Fruit fly (Drosophila melanogaster) whole organism, embryonic: ENCODE results near the gene CG11374.

Experiments used
- ATbp ChIP-seq: fragments of 200-800 bp; sonication (Bioruptor generic); optimal IDR thresholded peaks from 2 replicates; lab custom pipeline; 2017; ENCODE audit warnings: missing biosample characterization, mild to moderate bottlenecking, missing genetic modification characterization, missing genetic modification reagents
- Bdp1 ChIP-seq: fragments of 200-800 bp; sonication (Bioruptor generic); optimal IDR thresholded peaks from 3 replicates; lab custom pipeline; 2016; ENCODE audit warnings: missing biosample characterization, missing genetic modification characterization
- Bgb ChIP-seq: fragments of 200-800 bp; sonication (Bioruptor generic); IDR thresholded peaks from 2 replicates; pipeline ENCODE4 v1.3.6; 2022; ENCODE audit warnings: missing biosample characterization, missing genetic modification characterization; ENCODE audit not compliant: partially characterized antibody
- CG10543 ChIP-seq: fragments of 200-800 bp; sonication (Bioruptor generic); optimal IDR thresholded peaks from 3 replicates; lab custom pipeline; 2017; ENCODE audit warnings: missing biosample characterization, mild to moderate bottlenecking, missing genetic modification characterization, moderate library complexity
- CG11723 ChIP-seq: fragments of 200-800 bp; sonication (Bioruptor generic); optimal IDR thresholded peaks from 2 replicates; lab custom pipeline; 2017; ENCODE audit warnings: missing biosample characterization, mild to moderate bottlenecking, missing genetic modification characterization
- CG1233 ChIP-seq: fragments of 200-800 bp; sonication (Bioruptor generic); optimal IDR thresholded peaks from 4 replicates; lab custom pipeline; 2018; ENCODE audit warnings: missing biosample characterization, mild to moderate bottlenecking, missing genetic modification characterization
- CG2199 ChIP-seq: fragments of 200-800 bp; sonication (Bioruptor generic); IDR thresholded peaks from 3 replicates; pipeline ENCODE4 v1.3.6; 2022; ENCODE audit warnings: missing biosample characterization, missing genetic modification characterization
- CG30431 ChIP-seq: fragments of 200-800 bp; sonication (Bioruptor generic); optimal IDR thresholded peaks from 2 replicates; lab custom pipeline; 2017; ENCODE audit warnings: missing biosample characterization, missing genetic modification characterization
- CG31441 ChIP-seq: fragments of 200-800 bp; sonication (Bioruptor generic); IDR thresholded peaks from 2 replicates; pipeline ENCODE4 v1.3.6; 2022; ENCODE audit warnings: missing biosample characterization, missing genetic modification characterization
- CG34224 ChIP-seq: fragments of 200-800 bp; sonication (Bioruptor generic); IDR thresholded peaks from 3 replicates; pipeline ENCODE4 v1.3.6; 2022; ENCODE audit warnings: missing biosample characterization, missing genetic modification characterization; ENCODE audit not compliant: partially characterized antibody
- CG4707 ChIP-seq: fragments of 200-800 bp; sonication (Bioruptor generic); optimal IDR thresholded peaks from 2 replicates; lab custom pipeline; 2018; ENCODE audit warnings: missing biosample characterization, mild to moderate bottlenecking, missing genetic modification characterization, moderate library complexity
- CG4730 ChIP-seq: fragments of 200-800 bp; sonication (Bioruptor generic); IDR thresholded peaks from 2 replicates; pipeline ENCODE4 v1.3.6; 2022; ENCODE audit warnings: missing biosample characterization, missing genetic modification characterization
- CG7357 ChIP-seq: fragments of 200-800 bp; sonication (Bioruptor generic); IDR thresholded peaks from 3 replicates; pipeline ENCODE4 v1.3.6; 2022; ENCODE audit warnings: missing biosample characterization, missing genetic modification characterization
- CG7987 ChIP-seq: fragments of 200-800 bp; sonication (Bioruptor generic); optimal IDR thresholded peaks from 2 replicates; lab custom pipeline; 2018; ENCODE audit warnings: missing biosample characterization, mild to moderate bottlenecking, missing genetic modification characterization, moderate library complexity
- CG9932 ChIP-seq: fragments of 200-800 bp; sonication (Bioruptor generic); IDR thresholded peaks from 2 replicates; pipeline ENCODE4 v1.3.6; 2022; ENCODE audit warnings: missing biosample characterization, missing genetic modification characterization
- Dip3 ChIP-seq: fragments of 200-800 bp; sonication (Bioruptor generic); optimal IDR thresholded peaks from 3 replicates; lab custom pipeline; 2016; ENCODE audit warnings: missing biosample characterization, missing genetic modification characterization
- Drgx ChIP-seq: fragments of 200-800 bp; sonication (Bioruptor generic); IDR thresholded peaks from 2 replicates; pipeline ENCODE4 v1.3.6; 2022; ENCODE audit warnings: missing biosample characterization, missing genetic modification characterization
- E2f2 ChIP-seq: fragments of 200-800 bp; sonication (Bioruptor generic); IDR thresholded peaks from 2 replicates; pipeline ENCODE4 v1.3.6; 2022; ENCODE audit warnings: missing biosample characterization, missing genetic modification characterization
- Ets65A ChIP-seq: fragments of 200-800 bp; sonication (Bioruptor generic); peaks from one replicate; lab custom pipeline; 2016; ENCODE audit warnings: missing biosample characterization, missing genetic modification characterization
- Gug ChIP-seq: fragments of 200-800 bp; sonication (Bioruptor generic); IDR thresholded peaks from 4 replicates; pipeline ENCODE4 v1.3.6; 2022; ENCODE audit warnings: missing biosample characterization, missing genetic modification characterization
- HLH3B ChIP-seq: fragments of 200-800 bp; sonication (Bioruptor generic); IDR thresholded peaks from 2 replicates; pipeline ENCODE4 v1.3.6; 2022; ENCODE audit warnings: missing biosample characterization, missing genetic modification characterization
- Hmr ChIP-seq: fragments of 200-800 bp; sonication (Bioruptor generic); optimal IDR thresholded peaks from 3 replicates; lab custom pipeline; 2017; ENCODE audit warnings: mild to moderate bottlenecking, missing biosample characterization, missing genetic modification reagents, missing genetic modification characterization
- Hr78 ChIP-seq, 2 experiments: fragments of 200-800 bp in 1 of 2; fragments of >200 bp in 1 of 2; sonication (Bioruptor generic) in 1 of 2; optimal IDR thresholded peaks; 2 replicates each; lab custom pipeline; 2017 to 2019; ENCODE audit warnings: missing biosample characterization in 2 of 2, missing genetic modification characterization in 2 of 2, mild to moderate bottlenecking in 1 of 2, moderate library complexity in 1 of 2
- Lim3 ChIP-seq: fragments of 200-800 bp; sonication (Bioruptor generic); IDR thresholded peaks from 2 replicates; pipeline ENCODE4 v1.3.6; 2022; ENCODE audit warnings: missing biosample characterization, missing genetic modification characterization
- MESR4 ChIP-seq: fragments of 200-800 bp; sonication (Bioruptor generic); optimal IDR thresholded peaks from 2 replicates; lab custom pipeline; 2018; ENCODE audit warnings: missing biosample characterization, mild to moderate bottlenecking, missing genetic modification characterization, moderate library complexity
- NC2α ChIP-seq: fragments of 200-800 bp; sonication (Bioruptor generic); optimal IDR thresholded peaks from 2 replicates; lab custom pipeline; 2016; ENCODE audit warnings: missing biosample characterization, missing genetic modification characterization
- Neu2 ChIP-seq: fragments of 200-800 bp; sonication (Bioruptor generic); optimal IDR thresholded peaks from 3 replicates; lab custom pipeline; 2016; ENCODE audit warnings: missing biosample characterization, missing genetic modification characterization, borderline replicate concordance
- Oli ChIP-seq: fragments of 200-800 bp; sonication (Bioruptor generic); optimal IDR thresholded peaks from 2 replicates; lab custom pipeline; 2018; ENCODE audit warnings: missing biosample characterization, mild to moderate bottlenecking, missing genetic modification characterization, moderate library complexity
- Rfx ChIP-seq: fragments of 200-800 bp; sonication (Bioruptor generic); IDR thresholded peaks from 2 replicates; pipeline ENCODE4 v1.3.6; 2022; ENCODE audit warnings: missing biosample characterization, missing genetic modification characterization
- Rx ChIP-seq: fragments of 200-800 bp; sonication (Bioruptor generic); IDR thresholded peaks from 2 replicates; pipeline ENCODE4 v1.3.6; 2022; ENCODE audit warnings: missing biosample characterization, missing genetic modification characterization
- Sry-β ChIP-seq: fragments of 200-800 bp; sonication (Bioruptor generic); optimal IDR thresholded peaks from 2 replicates; lab custom pipeline; 2018; ENCODE audit warnings: missing biosample characterization, mild to moderate bottlenecking, missing genetic modification characterization, moderate library complexity
- Trl ChIP-seq, 3 experiments: fragments of >200 bp in 2 of 3; fragments of 200-800 bp in 1 of 3; sonication (Bioruptor generic) in 1 of 3; optimal IDR thresholded peaks; 2 replicates in 1 of 3; 3 replicates in 2 of 3; lab custom pipeline; 2016 to 2017; ENCODE audit warnings: missing biosample characterization in 1 of 3, missing genetic modification characterization in 1 of 3
- Vsx1 ChIP-seq: fragments of 200-800 bp; sonication (Bioruptor generic); optimal IDR thresholded peaks from 2 replicates; lab custom pipeline; 2017; ENCODE audit warnings: missing biosample characterization, mild to moderate bottlenecking, missing genetic modification characterization, missing genetic modification reagents
- Xrp1 ChIP-seq: fragments of 200-800 bp; sonication (Bioruptor generic); IDR thresholded peaks from 2 replicates; pipeline ENCODE4 v1.3.6; 2022; ENCODE audit warnings: missing biosample characterization, missing genetic modification characterization
- abd-A ChIP-seq: fragments of 200-800 bp; sonication (Bioruptor generic); optimal IDR thresholded peaks from 3 replicates; lab custom pipeline; 2019; ENCODE audit warnings: missing biosample characterization, mild to moderate bottlenecking, missing genetic modification characterization, moderate library complexity
- amos ChIP-seq: fragments of 200-800 bp; sonication (Bioruptor generic); IDR thresholded peaks from 2 replicates; pipeline ENCODE4 v1.3.6; 2022; ENCODE audit warnings: missing biosample characterization, missing genetic modification characterization; ENCODE audit not compliant: partially characterized antibody
- br ChIP-seq: fragments of >200 bp; optimal IDR thresholded peaks from 2 replicates; lab custom pipeline; 2017
- cas ChIP-seq: fragments of 200-800 bp; sonication (Bioruptor generic); IDR thresholded peaks from 2 replicates; pipeline ENCODE4 v1.3.6; 2022; ENCODE audit warnings: missing biosample characterization, missing genetic modification characterization
- chn ChIP-seq: fragments of 200-800 bp; sonication (Bioruptor generic); optimal IDR thresholded peaks from 2 replicates; lab custom pipeline; 2016; ENCODE audit warnings: missing biosample characterization, missing genetic modification characterization
- esg ChIP-seq: fragments of 200-800 bp; sonication (Bioruptor generic); conservative IDR thresholded peaks from 2 replicates; pipeline ENCODE4 v1.3.6; 2022; ENCODE audit warnings: missing biosample characterization, missing genetic modification characterization
- eve ChIP-seq, 2 experiments: fragments of >200 bp; optimal IDR thresholded peaks; 2 replicates each; lab custom pipeline; 2017; ENCODE audit warnings: missing biosample characterization in 2 of 2, missing genetic modification characterization in 2 of 2
- eyg ChIP-seq: fragments of 200-800 bp; sonication (Bioruptor generic); optimal IDR thresholded peaks from 3 replicates; lab custom pipeline; 2016; ENCODE audit warnings: missing biosample characterization, missing genetic modification characterization
- grn ChIP-seq: fragments of 200-800 bp; sonication (Bioruptor generic); optimal IDR thresholded peaks from 3 replicates; lab custom pipeline; 2017; ENCODE audit warnings: missing biosample characterization, missing genetic modification characterization
- jing ChIP-seq: fragments of 200-800 bp; sonication (Bioruptor generic); optimal IDR thresholded peaks from 2 replicates; lab custom pipeline; 2018; ENCODE audit warnings: missing biosample characterization, mild to moderate bottlenecking, missing genetic modification characterization
- lab ChIP-seq: fragments of 200-800 bp; sonication (Bioruptor generic); optimal IDR thresholded peaks from 3 replicates; lab custom pipeline; 2017; ENCODE audit warnings: missing biosample characterization, missing genetic modification characterization, mild to moderate bottlenecking, moderate library complexity, missing genetic modification reagents
- nerfin-2 ChIP-seq: fragments of 200-800 bp; sonication (Bioruptor generic); IDR thresholded peaks from 2 replicates; pipeline ENCODE4 v1.3.6; 2022; ENCODE audit warnings: missing biosample characterization, missing genetic modification characterization; ENCODE audit not compliant: partially characterized antibody
- p53 ChIP-seq: fragments of 200-800 bp; sonication (Bioruptor generic); optimal IDR thresholded peaks from 2 replicates; lab custom pipeline; 2016; ENCODE audit warnings: missing biosample characterization, missing genetic modification characterization
- row ChIP-seq: fragments of 200-800 bp; sonication (Bioruptor generic); IDR thresholded peaks from 3 replicates; pipeline ENCODE4 v1.3.6; 2022; ENCODE audit warnings: missing biosample characterization, missing genetic modification characterization
- toy ChIP-seq: fragments of 200-800 bp; sonication (Bioruptor generic); IDR thresholded peaks from 2 replicates; pipeline ENCODE4 v1.3.6; 2022; ENCODE audit warnings: missing biosample characterization, missing genetic modification characterization
- trh ChIP-seq: fragments of 200-800 bp; sonication (Bioruptor generic); optimal IDR thresholded peaks from 2 replicates; lab custom pipeline; 2016; ENCODE audit warnings: missing biosample characterization, missing genetic modification characterization
- wor ChIP-seq: fragments of 200-800 bp; sonication (Bioruptor generic); IDR thresholded peaks from 2 replicates; pipeline ENCODE4 v1.3.6; 2022; ENCODE audit warnings: missing biosample characterization, missing genetic modification characterization

The CG11374 gene

DNA sequence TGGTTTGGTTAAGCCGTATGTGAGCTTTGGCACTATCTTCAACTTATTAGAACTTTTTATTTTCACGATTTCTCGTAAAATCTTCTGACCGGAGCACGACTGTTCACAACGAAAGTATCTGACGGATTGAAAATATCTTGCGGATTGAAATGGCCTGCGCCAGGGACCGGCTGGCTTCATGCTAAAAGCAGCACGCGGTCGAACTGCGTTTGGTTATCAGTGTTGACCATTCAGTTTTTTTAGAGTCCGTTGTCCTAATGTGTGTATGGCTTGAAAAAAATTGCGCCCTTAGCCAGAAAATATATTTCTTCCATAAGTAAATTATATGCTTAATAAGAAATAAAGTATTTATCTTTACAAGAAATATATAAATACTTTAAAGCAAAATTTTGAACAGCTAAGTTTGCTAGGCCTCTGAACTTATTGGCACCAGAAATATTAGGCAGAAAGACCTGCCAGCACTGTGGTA lies 11.1 kb downstream of the CG11374 start, which contains the start of gene net (continued):
- no peak for TF ChIP-seq br (lab: Kevin White, UChicago)
- TF ChIP-seq Neu2 (GFP tag; lab: Kevin White, UChicago), result no peak
- peak; percentile 39 for TF ChIP-seq ATbp
- TF ChIP-seq wor (GFP tag; lab: Robert Waterston, UW), result no peak
- no peak for TF ChIP-seq chn (GFP tag; lab: Kevin White, UChicago)
- no peak for TF ChIP-seq Gug (GFP tag; lab: Robert Waterston, UW)
- TF ChIP-seq CG4730 (GFP tag; lab: Robert Waterston, UW), result no peak
- peak; percentile 34; the same call in 1 of the 2 replicates for TF ChIP-seq esg (GFP tag; lab: Robert Waterston, UW)
- peak; percentile 46 for TF ChIP-seq Vsx1 (GFP tag; lab: Kevin White, UChicago)
- peak; percentile 86 for TF ChIP-seq lab (GFP tag; lab: Kevin White, UChicago)
- peak; percentile 83 for TF ChIP-seq Hmr (GFP tag; lab: Kevin White, UChicago)
- no peak for TF ChIP-seq cas (GFP tag; lab: Robert Waterston, UW)
- no peak for TF ChIP-seq grn
- peak; percentile 75 for TF ChIP-seq CG31441 (GFP tag; lab: Robert Waterston, UW)
- peak; percentile 18; the same call in 1 of the 3 replicates for TF ChIP-seq CG2199
- TF ChIP-seq row (GFP tag; lab: Robert Waterston, UW), result peak; percentile 98
- peak; percentile 31 for TF ChIP-seq CG4707 (GFP tag; lab: Kevin White, UChicago)
- TF ChIP-seq trh (GFP tag; lab: Kevin White, UChicago), result no peak
- TF ChIP-seq CG7987 (GFP tag; lab: Kevin White, UChicago), result no peak
- TF ChIP-seq Trl (optimal IDR thresholded peaks at IDR 0.05; lab: Kevin White, UChicago), result no peak
- TF ChIP-seq Trl (GFP tag; optimal IDR thresholded peaks at IDR 0.05; lab: Kevin White, UChicago), result no peak
- no peak for TF ChIP-seq CG34224
- TF ChIP-seq Drgx, result peak; percentile 46; the same call in 1 of the 2 replicates
- TF ChIP-seq CG7357 (GFP tag; lab: Robert Waterston, UW), result no peak
- no peak for TF ChIP-seq abd-A (tag; lab: Kevin White, UChicago)
- TF ChIP-seq eyg, result no peak
- TF ChIP-seq CG1233, result peak; percentile 59
- no peak for TF ChIP-seq toy (GFP tag; lab: Robert Waterston, UW)
- peak; percentile 48 for TF ChIP-seq Ets65A (GFP tag; lab: Kevin White, UChicago)
- peak; percentile 74; the same call in 1 of the 2 replicates for TF ChIP-seq Rfx (GFP tag; lab: Robert Waterston, UW)
- TF ChIP-seq NC2α (GFP tag; lab: Kevin White, UChicago), result no peak
- no peak for TF ChIP-seq p53
- TF ChIP-seq CG30431 (GFP tag; lab: Kevin White, UChicago), result no peak
- no peak for TF ChIP-seq Dip3 (GFP tag; lab: Kevin White, UChicago)
- no peak for TF ChIP-seq Bdp1 (GFP tag; lab: Kevin White, UChicago)
- peak; percentile 74 for TF ChIP-seq CG9932 (GFP tag; lab: Robert Waterston, UW)
- peak; percentile 69 for TF ChIP-seq Xrp1 (GFP tag; lab: Robert Waterston, UW)
- peak in 1 of 2 experiments; percentile 52 for TF ChIP-seq Hr78 (GFP tag; optimal IDR thresholded peaks at IDR 0.05; lab: Kevin White, UChicago)
- no peak for TF ChIP-seq nerfin-2 (GFP tag; lab: Robert Waterston, UW)
- no peak for TF ChIP-seq MESR4
- peak; percentile 62 for TF ChIP-seq Oli (tag; lab: Kevin White, UChicago)
- TF ChIP-seq Rx, result no peak
- peak; percentile 63 for TF ChIP-seq CG11723 (GFP tag; lab: Kevin White, UChicago)
- peak; percentile 12; the same call in 1 of the 2 replicates for TF ChIP-seq E2f2 (GFP tag; lab: Robert Waterston, UW)
- peak; percentile 86 for TF ChIP-seq CG10543
- TF ChIP-seq amos (GFP tag; lab: Robert Waterston, UW), result no peak
- TF ChIP-seq Lim3, result no peak
- TF ChIP-seq eve (GFP tag; optimal IDR thresholded peaks at IDR 0.05; lab: Kevin White, UChicago), result peak in 1 of 2 experiments; percentile 58
- peak; percentile 18; the same call in 1 of the 2 replicates for TF ChIP-seq Bgb (GFP tag; lab: Robert Waterston, UW)
- peak; percentile 37; the same call in 1 of the 2 replicates for TF ChIP-seq HLH3B (GFP tag; lab: Robert Waterston, UW)
- peak; percentile 14 for TF ChIP-seq jing (GFP tag; lab: Kevin White, UChicago)
- peak; percentile 96 for TF ChIP-seq Sry-β (GFP tag; lab: Kevin White, UChicago)
